Fruit fly (Drosophila melanogaster) whole organism, embryonic: Measurements from ENCODE around the gene orb.
A peak's percentile ranks its signal among the peaks of the same experiment; 100 is the strongest.

Source experiments
- ATbp ChIP-seq: fragments of 200-800 bp; sonication (Bioruptor generic); optimal IDR thresholded peaks from 2 replicates; lab custom pipeline; 2017; ENCODE audit warnings: missing biosample characterization, mild to moderate bottlenecking, missing genetic modification characterization, missing genetic modification reagents
- Atf3 ChIP-seq: fragments of 200-800 bp; sonication (Bioruptor generic); optimal IDR thresholded peaks from 3 replicates; lab custom pipeline; 2016; ENCODE audit warnings: missing biosample characterization, missing genetic modification characterization
- Awh ChIP-seq: fragments of 200-800 bp; sonication (Bioruptor generic); IDR thresholded peaks from 2 replicates; pipeline ENCODE4, ENCODE4 v1.3.6; 2022; ENCODE audit warnings: missing biosample characterization, missing genetic modification characterization
- BtbVII ChIP-seq: fragments of 200-800 bp; sonication (Bioruptor generic); optimal IDR thresholded peaks from 3 replicates; lab custom pipeline; 2017; ENCODE audit warnings: missing biosample characterization, mild to moderate bottlenecking, missing genetic modification characterization
- CG10565 ChIP-seq: fragments of 200-800 bp; sonication (Bioruptor generic); optimal IDR thresholded peaks from 3 replicates; lab custom pipeline; 2016; ENCODE audit warnings: missing biosample characterization, mild to moderate bottlenecking, missing genetic modification characterization
- CG10979 ChIP-seq: fragments of 200-800 bp; sonication (Bioruptor generic); optimal IDR thresholded peaks from 2 replicates; lab custom pipeline; 2018; ENCODE audit warnings: missing biosample characterization, mild to moderate bottlenecking, missing genetic modification characterization, moderate library complexity
- CG11085 ChIP-seq: fragments of 200-800 bp; sonication (Bioruptor generic); IDR thresholded peaks from 2 replicates; pipeline ENCODE4 v1.3.6; 2022; ENCODE audit warnings: missing biosample characterization, missing genetic modification characterization
- CG12155 ChIP-seq: fragments of 200-800 bp; sonication (Bioruptor generic); optimal IDR thresholded peaks from 3 replicates; lab custom pipeline; 2016; ENCODE audit warnings: missing biosample characterization, missing genetic modification characterization
- CG12391 ChIP-seq: fragments of 200-800 bp; sonication (Bioruptor generic); optimal IDR thresholded peaks from 3 replicates; lab custom pipeline; 2018; ENCODE audit warnings: missing biosample characterization, mild to moderate bottlenecking, missing genetic modification characterization, moderate library complexity
- CG15514 ChIP-seq: fragments of 200-800 bp; sonication (Bioruptor generic); optimal IDR thresholded peaks from 3 replicates; lab custom pipeline; 2017; ENCODE audit warnings: missing biosample characterization, missing genetic modification characterization, mild to moderate bottlenecking, moderate library complexity, missing genetic modification reagents
- CG18011 ChIP-seq: fragments of 200-800 bp; sonication (Bioruptor generic); optimal IDR thresholded peaks from 2 replicates; lab custom pipeline; 2017; ENCODE audit warnings: missing biosample characterization, missing genetic modification characterization, mild to moderate bottlenecking, moderate library complexity, missing genotype
- CG31224 ChIP-seq: fragments of 200-800 bp; sonication (Bioruptor generic); IDR thresholded peaks from 2 replicates; pipeline ENCODE4 v1.3.6; 2022; ENCODE audit warnings: missing biosample characterization, missing genetic modification characterization
- CG4404 ChIP-seq: fragments of 200-800 bp; sonication (Bioruptor generic); IDR thresholded peaks from 2 replicates; pipeline ENCODE4 v1.3.6; 2022; ENCODE audit warnings: missing biosample characterization, missing genetic modification characterization
- CG4424 ChIP-seq: fragments of 200-800 bp; sonication (Bioruptor generic); optimal IDR thresholded peaks from 3 replicates; lab custom pipeline; 2016; ENCODE audit warnings: missing biosample characterization, missing genetic modification characterization
- CG5180 ChIP-seq: fragments of 200-800 bp; sonication (Bioruptor generic); optimal IDR thresholded peaks from 3 replicates; lab custom pipeline; 2017; ENCODE audit warnings: missing biosample characterization, missing genetic modification characterization, mild to moderate bottlenecking, moderate library complexity, missing genetic modification reagents
- CG5245 ChIP-seq: fragments of 200-800 bp; sonication (Bioruptor generic); optimal IDR thresholded peaks from 3 replicates; lab custom pipeline; 2016; ENCODE audit warnings: missing biosample characterization, missing genetic modification characterization
- CG5953 ChIP-seq: fragments of 200-800 bp; sonication (Bioruptor generic); IDR thresholded peaks from 2 replicates; pipeline ENCODE4 v1.3.6; 2022; ENCODE audit warnings: missing biosample characterization, missing genetic modification characterization
- CG7271 ChIP-seq: fragments of 200-800 bp; sonication (Bioruptor generic); optimal IDR thresholded peaks from 2 replicates; lab custom pipeline; 2018; ENCODE audit warnings: missing biosample characterization, mild to moderate bottlenecking, missing genetic modification characterization, moderate library complexity
- CG7556 ChIP-seq: fragments of 200-800 bp; sonication (Bioruptor generic); optimal IDR thresholded peaks from 2 replicates; lab custom pipeline; 2017; ENCODE audit warnings: missing biosample characterization, mild to moderate bottlenecking, missing genetic modification characterization
- CG7786 ChIP-seq: fragments of 200-800 bp; sonication (Bioruptor generic); optimal IDR thresholded peaks from 2 replicates; lab custom pipeline; 2016; ENCODE audit warnings: missing biosample characterization, missing genetic modification characterization
- CG8478 ChIP-seq: fragments of >200 bp; optimal IDR thresholded peaks from 2 replicates; lab custom pipeline; 2018
- CG9797 ChIP-seq: fragments of 200-800 bp; sonication (Bioruptor generic); optimal IDR thresholded peaks from 3 replicates; lab custom pipeline; 2018; ENCODE audit warnings: missing biosample characterization, mild to moderate bottlenecking, missing genetic modification characterization
- D19B ChIP-seq: fragments of 200-800 bp; sonication (Bioruptor generic); optimal IDR thresholded peaks from 2 replicates; lab custom pipeline; 2017; ENCODE audit warnings: missing biosample characterization, mild to moderate bottlenecking, missing genetic modification characterization
- Hand ChIP-seq: fragments of 200-800 bp; sonication (Bioruptor generic); optimal IDR thresholded peaks from 2 replicates; lab custom pipeline; 2017; ENCODE audit warnings: mild to moderate bottlenecking, missing biosample characterization, missing genetic modification reagents, missing genetic modification characterization
- Hmr ChIP-seq: fragments of 200-800 bp; sonication (Bioruptor generic); optimal IDR thresholded peaks from 3 replicates; lab custom pipeline; 2017; ENCODE audit warnings: mild to moderate bottlenecking, missing biosample characterization, missing genetic modification reagents, missing genetic modification characterization
- Lim3 ChIP-seq: fragments of 200-800 bp; sonication (Bioruptor generic); IDR thresholded peaks from 2 replicates; pipeline ENCODE4 v1.3.6; 2022; ENCODE audit warnings: missing biosample characterization, missing genetic modification characterization
- Mad ChIP-seq: fragments of 200-800 bp; sonication (Bioruptor generic); optimal IDR thresholded peaks from 2 replicates; lab custom pipeline; 2016; ENCODE audit warnings: missing biosample characterization, missing genetic modification characterization
- Usf ChIP-seq: fragments of 200-800 bp; sonication (Bioruptor generic); optimal IDR thresholded peaks from 2 replicates; lab custom pipeline; 2017; ENCODE audit warnings: missing genotype, missing biosample characterization, missing genetic modification characterization
- ase ChIP-seq: fragments of 200-800 bp; sonication (Bioruptor generic); IDR thresholded peaks from 3 replicates; pipeline ENCODE4 v1.3.6; 2022; ENCODE audit warnings: missing biosample characterization, missing genetic modification characterization
- bcd ChIP-seq: fragments of 200-800 bp; sonication (Bioruptor generic); optimal IDR thresholded peaks from 2 replicates; lab custom pipeline; 2017; ENCODE audit warnings: missing biosample characterization, mild to moderate bottlenecking, missing genetic modification characterization
- bowl ChIP-seq: fragments of 200-800 bp; sonication (Bioruptor generic); IDR thresholded peaks from 2 replicates; pipeline ENCODE4 v1.3.6; 2022; ENCODE audit warnings: missing biosample characterization, missing genetic modification characterization
- corto ChIP-seq: fragments of 200-800 bp; sonication (Bioruptor generic); optimal IDR thresholded peaks from 2 replicates; lab custom pipeline; 2016; ENCODE audit warnings: missing biosample characterization, mild to moderate bottlenecking, missing genetic modification characterization, moderate library complexity
- crol ChIP-seq: fragments of 200-800 bp; sonication (Bioruptor generic); IDR thresholded peaks from 2 replicates; pipeline ENCODE4 v1.3.6; 2022; ENCODE audit warnings: missing biosample characterization, missing genetic modification characterization
- danr ChIP-seq: fragments of 200-800 bp; sonication (Bioruptor generic); IDR thresholded peaks from 2 replicates; pipeline ENCODE4 v1.3.6; 2022; ENCODE audit warnings: missing biosample characterization, missing genetic modification characterization
- dmrt11E ChIP-seq: fragments of 200-800 bp; sonication (Bioruptor generic); optimal IDR thresholded peaks from 3 replicates; lab custom pipeline; 2018; ENCODE audit warnings: missing biosample characterization, mild to moderate bottlenecking, missing genetic modification characterization, moderate library complexity
- dpn ChIP-seq, 2 experiments: fragments of 200-800 bp; sonication (Bioruptor generic); optimal IDR thresholded peaks; 3 replicates each; lab custom pipeline; 2016; ENCODE audit warnings: missing biosample characterization in 2 of 2, missing genetic modification characterization in 2 of 2
- gcm ChIP-seq: fragments of 200-800 bp; sonication (Bioruptor generic); optimal IDR thresholded peaks from 2 replicates; lab custom pipeline; 2019; ENCODE audit warnings: missing biosample characterization, mild to moderate bottlenecking, missing genetic modification characterization, moderate library complexity
- h ChIP-seq: fragments of >200 bp; optimal IDR thresholded peaks from 2 replicates; lab custom pipeline; 2017
- kay ChIP-seq: fragments of 200-800 bp; sonication (Bioruptor generic); optimal IDR thresholded peaks from 2 replicates; lab custom pipeline; 2016; ENCODE audit warnings: missing biosample characterization, missing genetic modification characterization
- lmd ChIP-seq: fragments of 200-800 bp; sonication (Bioruptor generic); IDR thresholded peaks from 2 replicates; pipeline ENCODE4 v1.3.6; 2022; ENCODE audit warnings: missing biosample characterization, missing genetic modification characterization
- org-1 ChIP-seq: fragments of 200-800 bp; sonication (Bioruptor generic); optimal IDR thresholded peaks from 2 replicates; lab custom pipeline; 2017; ENCODE audit warnings: missing biosample characterization, missing genetic modification characterization
- p53 ChIP-seq: fragments of 200-800 bp; sonication (Bioruptor generic); optimal IDR thresholded peaks from 2 replicates; lab custom pipeline; 2016; ENCODE audit warnings: missing biosample characterization, missing genetic modification characterization
- pho ChIP-seq: fragments of 200-800 bp; sonication (Bioruptor generic); optimal IDR thresholded peaks from 2 replicates; lab custom pipeline; 2016; ENCODE audit warnings: missing biosample characterization, missing genetic modification characterization
- shn ChIP-seq: fragments of 200-800 bp; sonication (Bioruptor generic); optimal IDR thresholded peaks from 3 replicates; lab custom pipeline; 2016; ENCODE audit warnings: missing biosample characterization, missing genetic modification characterization
- sima ChIP-seq: fragments of 200-800 bp; sonication (Bioruptor generic); optimal IDR thresholded peaks from 2 replicates; lab custom pipeline; 2016; ENCODE audit warnings: missing biosample characterization, missing genetic modification characterization
- slou ChIP-seq: fragments of 200-800 bp; sonication (Bioruptor generic); optimal IDR thresholded peaks from 3 replicates; lab custom pipeline; 2016; ENCODE audit warnings: missing biosample characterization, missing genetic modification characterization
- slp2 ChIP-seq: fragments of 200-800 bp; sonication (Bioruptor generic); optimal IDR thresholded peaks from 2 replicates; lab custom pipeline; 2016; ENCODE audit warnings: missing biosample characterization, missing genetic modification characterization
- sqz ChIP-seq: fragments of 200-800 bp; sonication (Bioruptor generic); optimal IDR thresholded peaks from 3 replicates; lab custom pipeline; 2018; ENCODE audit warnings: missing biosample characterization, mild to moderate bottlenecking, missing genetic modification characterization
- vnd ChIP-seq: fragments of 200-800 bp; sonication (Bioruptor generic); IDR thresholded peaks from 3 replicates; pipeline ENCODE4 v1.3.6; 2022; ENCODE audit warnings: missing biosample characterization, missing genetic modification characterization; ENCODE audit not compliant: partially characterized antibody
- wek ChIP-seq: fragments of 200-800 bp; sonication (Bioruptor generic); optimal IDR thresholded peaks from 3 replicates; lab custom pipeline; 2018; ENCODE audit warnings: missing biosample characterization, mild to moderate bottlenecking, missing genetic modification characterization, moderate library complexity
- wor ChIP-seq: fragments of 200-800 bp; sonication (Bioruptor generic); IDR thresholded peaks from 2 replicates; pipeline ENCODE4 v1.3.6; 2022; ENCODE audit warnings: missing biosample characterization, missing genetic modification characterization

The orb gene

DNA sequence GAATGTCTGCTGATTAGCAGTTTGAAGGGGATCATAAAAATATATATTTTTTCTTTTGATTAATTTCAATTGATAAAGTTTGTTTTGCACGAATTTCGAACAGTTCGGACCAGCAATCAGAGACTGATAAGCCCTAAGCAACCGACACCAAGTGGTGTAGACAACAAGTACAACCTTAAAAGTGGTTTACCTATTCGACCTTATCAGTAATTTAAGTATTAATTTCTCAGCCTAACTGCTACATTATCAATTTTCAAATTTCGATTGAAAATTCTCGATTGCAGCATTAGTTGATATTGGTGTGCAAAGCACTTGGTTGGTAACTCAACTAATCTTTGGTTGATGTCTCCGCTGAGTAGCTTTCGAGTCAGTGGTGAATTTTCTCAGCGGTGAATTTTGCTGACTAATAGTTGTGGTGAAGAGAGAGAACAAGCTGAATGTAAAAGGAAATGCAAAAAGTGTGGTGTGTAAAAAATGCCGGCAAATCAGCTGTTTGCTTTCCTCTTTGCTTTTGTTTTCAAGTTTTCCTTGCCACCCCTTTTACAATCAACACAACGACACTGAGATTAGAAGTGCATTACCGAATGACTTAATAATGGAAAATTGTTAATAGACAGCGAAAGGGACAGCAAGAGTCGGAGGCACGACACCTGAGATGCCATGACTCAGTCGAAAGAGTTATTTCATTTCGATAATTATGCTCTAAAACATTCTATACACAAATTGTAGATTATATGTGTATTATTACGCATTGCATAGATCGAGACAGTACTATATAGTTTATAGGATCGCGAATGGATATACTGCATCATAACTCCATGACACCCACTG is 65.8 kb downstream of the orb start (continued):
- TF ChIP-seq CG9797 (GFP tag; lab: Kevin White, UChicago) = peak; percentile 20
- TF ChIP-seq p53 (GFP tag; lab: Kevin White, UChicago) = no peak
- TF ChIP-seq D19B (GFP tag; lab: Kevin White, UChicago) = no peak
- TF ChIP-seq slou = no peak
- TF ChIP-seq BtbVII (GFP tag; lab: Kevin White, UChicago) = peak; percentile 13
- no peak for TF ChIP-seq corto
- no peak for TF ChIP-seq ATbp (GFP tag; lab: Kevin White, UChicago)
- TF ChIP-seq kay (GFP tag; lab: Kevin White, UChicago) = no peak
- no peak for TF ChIP-seq slp2 (GFP tag; lab: Kevin White, UChicago)
- no peak for TF ChIP-seq dpn (GFP tag; optimal IDR thresholded peaks at IDR 0.05; lab: Kevin White, UChicago)
- TF ChIP-seq CG7271 (tag; lab: Kevin White, UChicago) = no peak
- TF ChIP-seq CG4424 (GFP tag; lab: Kevin White, UChicago) = no peak
- no peak for TF ChIP-seq CG5245
- TF ChIP-seq CG11085 (GFP tag; lab: Robert Waterston, UW) = no peak
- no peak for TF ChIP-seq CG4404
- TF ChIP-seq CG7556 (GFP tag; lab: Kevin White, UChicago) = no peak
- TF ChIP-seq Atf3 (GFP tag; lab: Kevin White, UChicago) = no peak
- no peak for TF ChIP-seq CG5953 (GFP tag; lab: Robert Waterston, UW)
- no peak for TF ChIP-seq Mad (GFP tag; lab: Kevin White, UChicago)
- TF ChIP-seq lmd (GFP tag; lab: Robert Waterston, UW) = no peak
- peak; percentile 64 for TF ChIP-seq CG15514
- TF ChIP-seq CG10979 (tag; lab: Kevin White, UChicago) = no peak
- no peak for TF ChIP-seq wor (GFP tag; lab: Robert Waterston, UW)
- no peak for TF ChIP-seq danr (GFP tag; lab: Robert Waterston, UW)
- TF ChIP-seq Awh (GFP tag; lab: Robert Waterston, UW) = no peak
- no peak for TF ChIP-seq h (lab: Kevin White, UChicago)
- no peak for TF ChIP-seq Lim3 (GFP tag; lab: Robert Waterston, UW)
- TF ChIP-seq CG12391 (tag; lab: Kevin White, UChicago) = no peak
- no peak for TF ChIP-seq Usf (GFP tag; lab: Kevin White, UChicago)
- no peak for TF ChIP-seq CG8478
- TF ChIP-seq CG7786 (GFP tag; lab: Kevin White, UChicago) = no peak
- no peak for TF ChIP-seq CG12155 (GFP tag; lab: Kevin White, UChicago)
- TF ChIP-seq bowl (GFP tag; lab: Robert Waterston, UW) = no peak
- no peak for TF ChIP-seq dmrt11E
- TF ChIP-seq Hmr (GFP tag; lab: Kevin White, UChicago) = peak; percentile 73
- no peak for TF ChIP-seq pho
- TF ChIP-seq shn (GFP tag; lab: Kevin White, UChicago) = no peak
- TF ChIP-seq sima (GFP tag; lab: Kevin White, UChicago) = no peak
- peak; percentile 51 for TF ChIP-seq CG5180 (GFP tag; lab: Kevin White, UChicago)
- no peak for TF ChIP-seq CG10565 (GFP tag; lab: Kevin White, UChicago)
- no peak for TF ChIP-seq CG31224 (GFP tag; lab: Robert Waterston, UW)
- no peak for TF ChIP-seq bcd (GFP tag; lab: Kevin White, UChicago)
- TF ChIP-seq crol (GFP tag; lab: Robert Waterston, UW) = no peak
- TF ChIP-seq gcm (GFP tag; lab: Kevin White, UChicago) = no peak
- no peak for TF ChIP-seq org-1 (GFP tag; lab: Kevin White, UChicago)
- no peak for TF ChIP-seq Hand (GFP tag; lab: Kevin White, UChicago)
- no peak for TF ChIP-seq vnd (GFP tag; lab: Robert Waterston, UW)
- TF ChIP-seq sqz = peak; percentile 95
- TF ChIP-seq CG18011 (GFP tag; lab: Kevin White, UChicago) = peak; percentile 50
- TF ChIP-seq wek (GFP tag; lab: Kevin White, UChicago) = no peak
- no peak for TF ChIP-seq ase (GFP tag; lab: Robert Waterston, UW)
